Fruit fly (Drosophila melanogaster) whole organism, pupa: ENCODE data around the gene CG10194.

Experiments
- CG10348 ChIP-seq: fragments of 200-800 bp; sonication (Bioruptor generic); IDR thresholded peaks from 2 replicates; pipeline ENCODE4 v1.3.6; 2022; ENCODE audit warnings: missing biosample characterization, missing genetic modification characterization
- CG12605 ChIP-seq: fragments of 200-800 bp; sonication (Bioruptor generic); IDR thresholded peaks from 2 replicates; pipeline ENCODE4 v1.3.6; 2022; ENCODE audit warnings: missing biosample characterization, missing genetic modification characterization
- CG13204 ChIP-seq: fragments of 200-800 bp; sonication (Bioruptor generic); optimal IDR thresholded peaks from 2 replicates; lab custom pipeline; 2018; ENCODE audit warnings: missing biosample characterization, mild to moderate bottlenecking, missing genetic modification characterization, moderate library complexity
- CG14655 ChIP-seq: fragments of 200-800 bp; sonication (Bioruptor generic); optimal IDR thresholded peaks from 3 replicates; lab custom pipeline; 2017; ENCODE audit warnings: mild to moderate bottlenecking, missing biosample characterization, missing genetic modification reagents, missing genetic modification characterization
- CG15710 ChIP-seq: fragments of 200-800 bp; sonication (Bioruptor generic); optimal IDR thresholded peaks from 2 replicates; lab custom pipeline; 2018; ENCODE audit warnings: missing biosample characterization, mild to moderate bottlenecking, missing genetic modification characterization, moderate library complexity
- CG17806 ChIP-seq: fragments of 200-800 bp; sonication (Bioruptor generic); optimal IDR thresholded peaks from 2 replicates; lab custom pipeline; 2018; ENCODE audit warnings: missing biosample characterization, mild to moderate bottlenecking, missing genetic modification characterization, moderate library complexity
- CG32121 ChIP-seq: fragments of 200-800 bp; sonication (Bioruptor generic); IDR thresholded peaks from 2 replicates; pipeline ENCODE4 v1.3.6; 2022; ENCODE audit warnings: missing biosample characterization, missing genetic modification characterization
- CG34367 ChIP-seq: fragments of 200-800 bp; sonication (Bioruptor generic); optimal IDR thresholded peaks from 2 replicates; lab custom pipeline; 2018; ENCODE audit warnings: missing biosample characterization, mild to moderate bottlenecking, missing genetic modification characterization
- CG4496 ChIP-seq: fragments of 200-800 bp; sonication (Bioruptor generic); IDR thresholded peaks from 3 replicates; pipeline ENCODE4 v1.3.6; 2022; ENCODE audit warnings: missing biosample characterization, missing genetic modification characterization
- CG8159 ChIP-seq: fragments of 200-800 bp; sonication (Bioruptor generic); optimal IDR thresholded peaks from 3 replicates; lab custom pipeline; 2018; ENCODE audit warnings: missing biosample characterization, mild to moderate bottlenecking, missing genetic modification characterization, moderate library complexity
- CG8301 ChIP-seq: fragments of 200-800 bp; sonication (Bioruptor generic); optimal IDR thresholded peaks from 2 replicates; lab custom pipeline; 2018; ENCODE audit warnings: missing biosample characterization, mild to moderate bottlenecking, missing genetic modification characterization
- CG9948 ChIP-seq: fragments of 200-800 bp; sonication (Bioruptor generic); optimal IDR thresholded peaks from 2 replicates; lab custom pipeline; 2018; ENCODE audit warnings: missing biosample characterization, mild to moderate bottlenecking, missing genetic modification characterization, moderate library complexity
- D1 ChIP-seq: fragments of 200-800 bp; sonication (Bioruptor generic); optimal IDR thresholded peaks from 2 replicates; lab custom pipeline; 2018; ENCODE audit warnings: missing biosample characterization, mild to moderate bottlenecking, missing genetic modification characterization, moderate library complexity
- EcR ChIP-seq: fragments of 200-800 bp; sonication (Bioruptor generic); optimal IDR thresholded peaks from 3 replicates; lab custom pipeline; 2019; ENCODE audit warnings: missing biosample characterization, missing genetic modification characterization, mild to moderate bottlenecking, moderate library complexity, missing genetic modification reagents
- Ets98B ChIP-seq: fragments of 200-800 bp; sonication (Bioruptor generic); IDR thresholded peaks from 2 replicates; pipeline ENCODE4 v1.3.6; 2022; ENCODE audit warnings: missing biosample characterization, missing genetic modification characterization
- Pif1A ChIP-seq: fragments of 200-800 bp; sonication (Bioruptor generic); optimal IDR thresholded peaks from 3 replicates; lab custom pipeline; 2016; ENCODE audit warnings: missing biosample characterization, missing genetic modification characterization
- Pif1B ChIP-seq: fragments of 200-800 bp; sonication (Bioruptor generic); optimal IDR thresholded peaks from 3 replicates; lab custom pipeline; 2016; ENCODE audit warnings: missing biosample characterization, missing genetic modification characterization
- Snoo ChIP-seq: fragments of 200-800 bp; sonication (Bioruptor generic); optimal IDR thresholded peaks from 3 replicates; lab custom pipeline; 2017; ENCODE audit warnings: missing biosample characterization, mild to moderate bottlenecking, missing genetic modification characterization, inconsistent platforms
- fd96Ca ChIP-seq: fragments of 200-800 bp; sonication (Bioruptor generic); IDR thresholded peaks from 3 replicates; pipeline ENCODE4 v1.3.6; 2022; ENCODE audit warnings: missing biosample characterization, missing genetic modification characterization
- gl ChIP-seq: fragments of 200-800 bp; sonication (Bioruptor generic); optimal IDR thresholded peaks from 2 replicates; lab custom pipeline; 2018; ENCODE audit warnings: missing biosample characterization, mild to moderate bottlenecking, missing genetic modification characterization
- rn ChIP-seq: fragments of 200-800 bp; sonication (Bioruptor generic); IDR thresholded peaks from 2 replicates; pipeline ENCODE4 v1.3.6; 2022; ENCODE audit warnings: missing biosample characterization, missing genetic modification characterization

Gene CG10194

DNA sequence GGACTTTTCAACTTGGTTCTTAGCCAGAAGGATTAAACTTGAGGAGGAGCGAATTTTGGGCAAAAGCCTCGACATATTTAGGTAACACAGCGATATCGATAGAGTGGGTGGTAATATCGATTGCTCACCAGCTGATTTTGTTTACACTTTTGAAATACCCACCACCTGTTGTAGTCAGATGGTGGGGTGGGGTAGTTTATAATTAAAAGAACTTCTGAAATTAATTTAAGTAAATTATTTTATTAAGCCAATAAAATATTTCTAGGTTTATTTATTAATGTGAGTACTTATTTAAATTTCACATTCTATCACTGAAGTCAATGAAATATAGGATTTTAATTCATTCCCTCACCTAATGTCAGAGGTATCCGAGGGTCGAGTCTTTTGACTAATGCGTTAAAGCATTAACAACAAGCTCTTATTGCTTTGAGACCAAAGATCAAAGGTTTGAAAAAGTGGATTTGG lies at the start of gene CG10194, which contains the start of gene CG18094:
Gene CG10194 (minus strand): TSS at position 108 of the 465 bp plus-strand sequence.
Gene CG18094 (plus strand): TSS at position 266 of the 465 bp plus-strand sequence.
- peak; percentile 61 for TF ChIP-seq CG12605 (GFP tag; lab: Robert Waterston, UW)
- TF ChIP-seq D1 (tag; lab: Kevin White, UChicago) = no peak
- TF ChIP-seq CG9948 (tag; lab: Kevin White, UChicago) = no peak
- no peak for TF ChIP-seq fd96Ca
- peak; percentile 50 for TF ChIP-seq CG32121 (GFP tag; lab: Robert Waterston, UW)
- TF ChIP-seq CG4496 (GFP tag; lab: Robert Waterston, UW) = peak; percentile 40; the same call in 1 of the 3 replicates

DNA sequence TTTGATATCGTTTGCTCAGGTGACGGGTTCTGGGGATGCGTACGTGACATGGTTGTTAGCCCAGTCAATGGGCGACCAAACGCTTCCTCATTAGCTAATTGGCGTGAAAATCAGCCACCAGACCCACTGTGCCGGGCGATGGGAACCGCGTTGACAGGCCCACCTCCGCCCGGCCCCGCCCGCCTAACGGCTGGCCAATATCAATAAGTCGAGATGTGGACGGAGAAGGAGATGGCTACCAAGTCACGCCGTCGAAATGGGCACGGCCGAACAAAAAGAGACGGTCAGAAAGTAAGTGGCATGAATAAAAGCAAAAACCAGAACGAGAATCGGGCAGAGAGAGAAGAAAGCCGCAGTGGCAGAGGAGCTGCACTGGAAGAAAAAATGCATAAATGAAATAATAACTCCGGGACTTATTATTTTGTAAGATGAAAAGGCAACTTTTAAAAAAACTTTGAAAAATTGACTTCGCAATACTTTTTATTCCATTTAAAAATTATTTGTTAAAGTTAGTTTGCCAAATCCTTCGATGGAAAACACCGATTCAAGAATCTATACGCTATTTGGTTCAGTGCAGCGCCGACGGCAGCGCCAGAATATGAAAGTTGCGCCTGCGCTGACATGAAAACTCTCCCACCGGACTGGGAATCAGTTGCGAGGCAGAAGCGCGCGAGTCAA lies 48.0 kb upstream of the CG10194 start, which contains the start of gene CG13082:
Gene CG13082 (plus strand): TSS at position 647 of the 678 bp plus-strand sequence.
- peak; percentile 79 for TF ChIP-seq CG15710 (tag; lab: Kevin White, UChicago)
- peak; percentile 75 for TF ChIP-seq CG12605 (GFP tag; lab: Robert Waterston, UW)
- TF ChIP-seq CG32121 (GFP tag; lab: Robert Waterston, UW) = peak; percentile 49
- TF ChIP-seq CG14655 (GFP tag; lab: Kevin White, UChicago) = peak; percentile 97
- peak; percentile 93 for TF ChIP-seq Snoo (tag; lab: Kevin White, UChicago)
- peak; percentile 97 for TF ChIP-seq CG8301 (tag; lab: Kevin White, UChicago)
- TF ChIP-seq Pif1B (GFP tag; lab: Kevin White, UChicago) = peak; percentile 89
- TF ChIP-seq CG10348 (GFP tag; lab: Robert Waterston, UW) = no peak
- peak; percentile 83 for TF ChIP-seq Ets98B (GFP tag; lab: Robert Waterston, UW)
- TF ChIP-seq CG17806 (tag; lab: Kevin White, UChicago) = peak; percentile 72
- TF ChIP-seq gl (tag; lab: Kevin White, UChicago) = no peak
- TF ChIP-seq CG13204 (GFP tag; lab: Kevin White, UChicago) = peak; percentile 44
- TF ChIP-seq CG9948 (tag; lab: Kevin White, UChicago) = peak; percentile 75
- peak; percentile 11 for TF ChIP-seq EcR (GFP tag; lab: Kevin White, UChicago)
- peak; percentile 83 for TF ChIP-seq CG4496 (GFP tag; lab: Robert Waterston, UW)
- TF ChIP-seq D1 (tag; lab: Kevin White, UChicago) = no peak
- TF ChIP-seq rn (GFP tag; lab: Robert Waterston, UW) = no peak
- peak; percentile 81 for TF ChIP-seq fd96Ca
- peak; percentile 83 for TF ChIP-seq CG8159 (tag; lab: Kevin White, UChicago)
- TF ChIP-seq Pif1A (GFP tag; lab: Kevin White, UChicago) = peak; percentile 85
- peak; percentile 56 for TF ChIP-seq CG34367

DNA sequence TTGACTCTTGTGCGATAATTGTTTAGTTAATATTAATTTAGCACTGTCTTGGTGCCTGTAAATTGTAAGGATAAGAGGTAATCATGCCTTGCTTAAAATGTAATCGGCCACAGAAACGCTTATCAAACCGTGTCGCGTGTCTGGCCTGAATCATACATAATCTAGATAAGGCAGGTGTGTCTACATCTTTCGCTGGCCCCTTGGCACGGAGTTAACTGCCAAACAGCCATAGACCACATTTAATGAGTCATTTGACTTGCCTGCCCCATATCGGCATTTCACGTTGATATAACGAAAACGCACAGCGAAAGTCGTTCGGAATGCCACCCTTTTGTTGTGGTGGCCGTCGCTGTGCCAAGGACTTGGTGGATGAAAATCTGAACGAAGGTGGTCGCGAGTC lies 45.3 kb upstream of the CG10194 start, which contains the start of gene CG31697:
Gene CG31697 (plus strand): TSS at position 215 of the 400 bp plus-strand sequence.
- TF ChIP-seq CG9948 (tag; lab: Kevin White, UChicago) (no peak), Pif1A (GFP tag; lab: Kevin White, UChicago) (no peak), D1 (tag; lab: Kevin White, UChicago) (no peak), fd96Ca (no peak), EcR (GFP tag; lab: Kevin White, UChicago) (no peak), CG13204 (GFP tag; lab: Kevin White, UChicago) (no peak), CG14655 (GFP tag; lab: Kevin White, UChicago) (no peak), CG12605 (GFP tag; lab: Robert Waterston, UW) (no peak), rn (GFP tag; lab: Robert Waterston, UW) (no peak), CG8301 (tag; lab: Kevin White, UChicago) (no peak), gl (tag; lab: Kevin White, UChicago) (no peak), CG10348 (GFP tag; lab: Robert Waterston, UW) (no peak), CG32121 (GFP tag; lab: Robert Waterston, UW) (no peak)
- TF ChIP-seq, all 21 proteins: peak for 0

DNA sequence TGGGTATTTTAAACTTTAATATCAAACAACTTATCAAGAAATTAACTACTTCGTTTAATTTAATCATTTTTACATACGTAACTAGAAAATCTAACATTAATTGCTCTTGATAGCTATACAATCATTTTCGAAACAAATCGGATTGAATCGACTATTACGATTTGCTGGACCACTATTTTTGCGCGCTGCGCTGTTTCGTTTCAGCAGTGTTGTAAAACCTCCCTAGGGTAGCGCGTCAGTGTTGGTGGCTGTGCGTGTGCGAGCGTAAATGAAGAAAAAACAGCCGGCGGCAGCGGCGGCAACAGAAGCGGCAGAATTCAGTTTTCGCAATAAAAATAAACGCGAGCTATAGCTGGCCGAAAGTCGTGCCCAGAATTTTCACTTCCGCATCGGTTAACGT lies 43.3 kb upstream of the CG10194 start, which contains the start of gene CG33116:
Gene CG33116 (plus strand): TSS at position 233 of the 400 bp plus-strand sequence.
- TF ChIP-seq CG12605 (GFP tag; lab: Robert Waterston, UW) = peak; percentile 63
- TF ChIP-seq CG13204 (GFP tag; lab: Kevin White, UChicago) = peak; percentile 63
- TF ChIP-seq CG15710 (tag; lab: Kevin White, UChicago) = peak; percentile 76
- TF ChIP-seq CG32121 (GFP tag; lab: Robert Waterston, UW) = peak; percentile 90
- TF ChIP-seq CG14655 (GFP tag; lab: Kevin White, UChicago) = peak; percentile 87
- TF ChIP-seq gl (tag; lab: Kevin White, UChicago) = peak; percentile 31
- 0 out of 2 replicates have a peak, but pooled peaks have one; percentile 52 for TF ChIP-seq rn (GFP tag; lab: Robert Waterston, UW)
- TF ChIP-seq Pif1A (GFP tag; lab: Kevin White, UChicago) = peak; percentile 86
- TF ChIP-seq D1 (tag; lab: Kevin White, UChicago) = peak; percentile 65
- peak; percentile 76 for TF ChIP-seq Snoo (tag; lab: Kevin White, UChicago)
- no peak for TF ChIP-seq EcR (GFP tag; lab: Kevin White, UChicago)
- TF ChIP-seq CG8301 (tag; lab: Kevin White, UChicago) = peak; percentile 85
- peak; percentile 59 for TF ChIP-seq CG34367
- TF ChIP-seq Ets98B (GFP tag; lab: Robert Waterston, UW) = peak; percentile 83
- peak; percentile 70 for TF ChIP-seq CG17806 (tag; lab: Kevin White, UChicago)
- peak; percentile 51; the same call in 1 of the 2 replicates for TF ChIP-seq CG10348 (GFP tag; lab: Robert Waterston, UW)
- TF ChIP-seq fd96Ca = peak; percentile 86
- TF ChIP-seq Pif1B (GFP tag; lab: Kevin White, UChicago) = peak; percentile 78
- peak; percentile 79 for TF ChIP-seq CG8159 (tag; lab: Kevin White, UChicago)
- peak; percentile 91 for TF ChIP-seq CG4496 (GFP tag; lab: Robert Waterston, UW)
- TF ChIP-seq CG9948 (tag; lab: Kevin White, UChicago) = peak; percentile 76
